Worm (Caenorhabditis elegans): ENCODE measurements around the gene micu-1.

micu-1 gene

ce11 chrIV:13258872-13259271, 38.9 kb upstream of the micu-1 start, which contains the start of gene JC8.16:
Gene JC8.16, plus strand, starts transcription at chrIV:13259172.
- TF ChIP-seq mls-2 (tag; optimal IDR thresholded peaks at IDR 0.05) (no peak), nhr-2 (tag; optimal IDR thresholded peaks at IDR 0.05) (no peak), ztf-11 (tag; optimal IDR thresholded peaks at IDR 0.05) (no peak), lin-13 (tag; optimal IDR thresholded peaks at IDR 0.05) (no peak), sem-2 (GFP tag; optimal IDR thresholded peaks at IDR 0.05) (no peak), sptf-1 (tag; optimal IDR thresholded peaks at IDR 0.05) (no peak), nhr-28 (tag; optimal IDR thresholded peaks at IDR 0.05) (no peak), nhr-237 (tag; optimal IDR thresholded peaks at IDR 0.05) (no peak), mab-5 (tag; optimal IDR thresholded peaks at IDR 0.05) (no peak), nhr-76 (tag; optimal IDR thresholded peaks at IDR 0.05) (no peak), bed-3 (GFP tag; optimal IDR thresholded peaks at IDR 0.05) (no peak), elt-1 (tag; optimal IDR thresholded peaks at IDR 0.05; ENCODE audit: borderline replicate concordance, insufficient read depth) (no peak), mep-1 (tag; optimal IDR thresholded peaks at IDR 0.05) (no peak), pha-4 (tag; optimal IDR thresholded peaks at IDR 0.05) (no peak), snpc-4 (tag; optimal IDR thresholded peaks at IDR 0.05) (no peak), lin-32 (GFP tag; optimal IDR thresholded peaks at IDR 0.05) (no peak), hlh-1 (tag; optimal IDR thresholded peaks at IDR 0.05) (no peak)

- TF ChIP-seq cnd-1 (tag; optimal IDR thresholded peaks at IDR 0.05) (no peak), ztf-11 (tag; optimal IDR thresholded peaks at IDR 0.05) (no peak), lsy-2 (tag; optimal IDR thresholded peaks at IDR 0.05) (no peak)
Measured at ce11 chrIV:13261778-13262177, 35.9 kb upstream of the micu-1 start.

ce11 chrIV:13268385-13268784, 29.3 kb upstream of the micu-1 start:
- TF ChIP-seq unc-62 (GFP tag; optimal IDR thresholded peaks at IDR 0.05) (no peak), hlh-1 (tag; optimal IDR thresholded peaks at IDR 0.05) (no peak), sem-2 (GFP tag; optimal IDR thresholded peaks at IDR 0.05) (no peak), sptf-1 (tag; optimal IDR thresholded peaks at IDR 0.05) (no peak), snpc-4 (tag; optimal IDR thresholded peaks at IDR 0.05) (no peak), flh-1 (GFP tag; optimal IDR thresholded peaks at IDR 0.05) (no peak), bed-3 (GFP tag; optimal IDR thresholded peaks at IDR 0.05) (no peak), lsy-2 (tag; optimal IDR thresholded peaks at IDR 0.05) (no peak), nhr-12 (tag; optimal IDR thresholded peaks at IDR 0.05) (no peak), cnd-1 (tag; optimal IDR thresholded peaks at IDR 0.05) (no peak), nhr-237 (tag; optimal IDR thresholded peaks at IDR 0.05) (no peak), ceh-83 (GFP tag; optimal IDR thresholded peaks at IDR 0.05) (no peak), nhr-28 (tag; optimal IDR thresholded peaks at IDR 0.05) (no peak), blmp-1 (tag; optimal IDR thresholded peaks at IDR 0.05) (no peak)

ce11 chrIV:13272494-13272893, 25.2 kb upstream of the micu-1 start, which contains the start of gene unc-26:
Gene unc-26, minus strand, starts transcription at chrIV:13272516.
- no peak for TF ChIP-seq blmp-1 (tag; optimal IDR thresholded peaks at IDR 0.05)
- TF ChIP-seq mep-1 (tag; optimal IDR thresholded peaks at IDR 0.05): no peak
- TF ChIP-seq ces-1 (GFP tag; optimal IDR thresholded peaks at IDR 0.05): peak; percentile 74
- peak; percentile 28 for TF ChIP-seq sptf-1 (tag; optimal IDR thresholded peaks at IDR 0.05)

ce11 chrIV:13282778-13283177, 14.9 kb upstream of the micu-1 start, which contains the start of gene cpsf-3:
Gene cpsf-3, minus strand, starts transcription at chrIV:13282878.
- no peak for TF ChIP-seq ztf-11 (tag; optimal IDR thresholded peaks at IDR 0.05)
- no peak for TF ChIP-seq ceh-83 (GFP tag; optimal IDR thresholded peaks at IDR 0.05)
- TF ChIP-seq mab-5 (tag; optimal IDR thresholded peaks at IDR 0.05): no peak
- no peak for TF ChIP-seq ceh-39 (tag; optimal IDR thresholded peaks at IDR 0.05)
- TF ChIP-seq zip-8 (tag; optimal IDR thresholded peaks at IDR 0.05): no peak
- no peak for TF ChIP-seq blmp-1 (tag; optimal IDR thresholded peaks at IDR 0.05)
- no peak for TF ChIP-seq bed-3 (GFP tag; optimal IDR thresholded peaks at IDR 0.05)
- TF ChIP-seq tbx-8 (GFP tag; optimal IDR thresholded peaks at IDR 0.05): no peak
- TF ChIP-seq lsy-2 (tag; optimal IDR thresholded peaks at IDR 0.05): no peak
- TF ChIP-seq unc-120 (tag; optimal IDR thresholded peaks at IDR 0.05; ENCODE audit: poor library complexity, severe bottlenecking): no peak
- TF ChIP-seq M03D4.4 (tag; optimal IDR thresholded peaks at IDR 0.05): no peak
- no peak for TF ChIP-seq hlh-1 (tag; optimal IDR thresholded peaks at IDR 0.05)
- no peak for TF ChIP-seq flh-1 (GFP tag; optimal IDR thresholded peaks at IDR 0.05)
- no peak for TF ChIP-seq snpc-4 (tag; optimal IDR thresholded peaks at IDR 0.05)
- no peak for TF ChIP-seq unc-62 (GFP tag; optimal IDR thresholded peaks at IDR 0.05)
- TF ChIP-seq nhr-28 (tag; optimal IDR thresholded peaks at IDR 0.05): no peak
- no peak for TF ChIP-seq ham-2 (GFP tag; optimal IDR thresholded peaks at IDR 0.05)
- TF ChIP-seq elt-1 (tag; optimal IDR thresholded peaks at IDR 0.05; ENCODE audit: borderline replicate concordance, insufficient read depth): no peak
- TF ChIP-seq nhr-76 (tag; optimal IDR thresholded peaks at IDR 0.05): no peak
